Worm (Caenorhabditis elegans) whole organism, mixed stage, embryonic: ENCODE measurements around the gene C34F11.2.

Experiments
- M03D4.4 ChIP-seq: sonication (generic microtip); optimal IDR thresholded peaks from 2 replicates; lab custom pipeline; 2017; ENCODE audit warnings: mild to moderate bottlenecking, missing genetic modification characterization, missing compliant biosample characterization
- bed-3 ChIP-seq: fragments of 200-800 bp; sonication (Bioruptor generic); optimal IDR thresholded peaks from 3 replicates; lab custom pipeline; 2018; ENCODE audit warnings: mild to moderate bottlenecking, missing genetic modification characterization, moderate library complexity, missing compliant biosample characterization
- blmp-1 ChIP-seq: fragments of 150-350 bp; optimal IDR thresholded peaks from 2 replicates; lab custom pipeline; 2014; ENCODE audit warnings: missing biosample characterization, missing genetic modification characterization
- ceh-39 ChIP-seq: fragments of 150-350 bp; optimal IDR thresholded peaks from 2 replicates; lab custom pipeline; 2014; ENCODE audit warnings: missing biosample characterization, missing genetic modification characterization
- ceh-43 ChIP-seq: fragments of 200-800 bp; sonication (Bioruptor generic); optimal IDR thresholded peaks from 2 replicates; lab custom pipeline; 2018; ENCODE audit warnings: mild to moderate bottlenecking, missing genetic modification characterization, moderate library complexity, missing compliant biosample characterization
- ceh-83 ChIP-seq: fragments of 200-800 bp; sonication (Bioruptor generic); optimal IDR thresholded peaks from 2 replicates; lab custom pipeline; 2018; ENCODE audit warnings: mild to moderate bottlenecking, missing genetic modification characterization, missing compliant biosample characterization
- ces-1 ChIP-seq: fragments of 150-350 bp; optimal IDR thresholded peaks from 2 replicates; lab custom pipeline; 2014; ENCODE audit warnings: missing biosample characterization, missing genetic modification reagents, missing genetic modification characterization
- cnd-1 ChIP-seq: fragments of 200-800 bp; sonication (Bioruptor generic); optimal IDR thresholded peaks from 2 replicates; lab custom pipeline; 2018; ENCODE audit warnings: mild to moderate bottlenecking, missing genetic modification characterization, missing compliant biosample characterization
- drap-1 ChIP-seq: fragments of 200-800 bp; sonication (Bioruptor generic); optimal IDR thresholded peaks from 3 replicates; lab custom pipeline; 2018; ENCODE audit warnings: mild to moderate bottlenecking, missing genetic modification characterization, missing compliant biosample characterization
- elt-1 ChIP-seq: sonication (generic microtip); optimal IDR thresholded peaks from 2 replicates; lab custom pipeline; 2017; ENCODE audit warnings: missing genetic modification characterization, mild to moderate bottlenecking, missing compliant biosample characterization, antibody characterized with exemption, moderate library complexity, borderline replicate concordance; ENCODE audit not compliant: insufficient read depth
- elt-3 ChIP-seq: fragments of 150-350 bp; optimal IDR thresholded peaks from 2 replicates; lab custom pipeline; 2014; ENCODE audit warnings: missing biosample characterization, missing genetic modification characterization
- flh-1 ChIP-seq: fragments of 200-800 bp; sonication (Bioruptor generic); optimal IDR thresholded peaks from 2 replicates; lab custom pipeline; 2018; ENCODE audit warnings: mild to moderate bottlenecking, missing genetic modification characterization, moderate library complexity, missing compliant biosample characterization
- ham-2 ChIP-seq: fragments of 200-800 bp; sonication (Bioruptor generic); optimal IDR thresholded peaks from 2 replicates; lab custom pipeline; 2018; ENCODE audit warnings: mild to moderate bottlenecking, missing genetic modification characterization, missing compliant biosample characterization
- hlh-1 ChIP-seq: fragments of 150-350 bp; optimal IDR thresholded peaks from 2 replicates; lab custom pipeline; 2014; ENCODE audit warnings: missing biosample characterization, missing genetic modification reagents, missing genetic modification characterization
- lin-13 ChIP-seq: fragments of 150-350 bp; optimal IDR thresholded peaks from 2 replicates; lab custom pipeline; 2014; ENCODE audit warnings: missing biosample characterization, missing genetic modification characterization
- lsy-2 ChIP-seq: fragments of 150-350 bp; optimal IDR thresholded peaks from 2 replicates; lab custom pipeline; 2014; ENCODE audit warnings: missing biosample characterization, missing genetic modification characterization
- mep-1 ChIP-seq: fragments of 150-350 bp; optimal IDR thresholded peaks from 2 replicates; lab custom pipeline; 2017; ENCODE audit warnings: missing biosample characterization, missing genetic modification reagents, missing genetic modification characterization, inconsistent platforms
- mls-2 ChIP-seq: sonication (generic microtip); optimal IDR thresholded peaks from 2 replicates; lab custom pipeline; 2016; ENCODE audit warnings: mild to moderate bottlenecking, missing genetic modification characterization, moderate library complexity, missing compliant biosample characterization
- nhr-12 ChIP-seq: fragments of 150-350 bp; optimal IDR thresholded peaks from 2 replicates; lab custom pipeline; 2014; ENCODE audit warnings: missing biosample characterization, missing genetic modification characterization
- nhr-2 ChIP-seq: fragments of 150-350 bp; optimal IDR thresholded peaks from 2 replicates; lab custom pipeline; 2014; ENCODE audit warnings: missing biosample characterization, missing genetic modification characterization
- nhr-237 ChIP-seq: fragments of 150-350 bp; optimal IDR thresholded peaks from 2 replicates; lab custom pipeline; 2014; ENCODE audit warnings: missing biosample characterization, missing genetic modification characterization
- nhr-28 ChIP-seq: fragments of 150-350 bp; optimal IDR thresholded peaks from 2 replicates; lab custom pipeline; 2014; ENCODE audit warnings: missing biosample characterization, missing genetic modification characterization
- nhr-76 ChIP-seq: sonication (generic microtip); optimal IDR thresholded peaks from 2 replicates; lab custom pipeline; 2017; ENCODE audit warnings: missing biosample characterization, missing genetic modification characterization
- pha-4 ChIP-seq: fragments of 150-350 bp; optimal IDR thresholded peaks from 2 replicates; lab custom pipeline; 2018; ENCODE audit warnings: missing biosample characterization, missing genetic modification reagents, missing genetic modification characterization
- sem-2 ChIP-seq: fragments of 200-800 bp; sonication (Bioruptor generic); optimal IDR thresholded peaks from 2 replicates; lab custom pipeline; 2018; ENCODE audit warnings: mild to moderate bottlenecking, missing genetic modification characterization, missing compliant biosample characterization
- snpc-4 ChIP-seq: fragments of 150-350 bp; optimal IDR thresholded peaks from 2 replicates; lab custom pipeline; 2014; ENCODE audit warnings: missing biosample characterization, missing genetic modification characterization
- sptf-1 ChIP-seq: sonication (generic microtip); optimal IDR thresholded peaks from 2 replicates; lab custom pipeline; 2017; ENCODE audit warnings: mild to moderate bottlenecking, missing genetic modification characterization, moderate library complexity, missing compliant biosample characterization
- tbx-8 ChIP-seq: fragments of 200-800 bp; sonication (Bioruptor generic); optimal IDR thresholded peaks from 2 replicates; lab custom pipeline; 2018; ENCODE audit warnings: mild to moderate bottlenecking, missing genetic modification characterization, moderate library complexity, missing compliant biosample characterization
- unc-120 ChIP-seq: sonication (generic microtip); optimal IDR thresholded peaks from 2 replicates; lab custom pipeline; 2017; ENCODE audit warnings: missing genetic modification characterization, missing compliant biosample characterization; ENCODE audit not compliant: poor library complexity, severe bottlenecking
- unc-39 ChIP-seq: fragments of 150-350 bp; optimal IDR thresholded peaks from 2 replicates; lab custom pipeline; 2014; ENCODE audit warnings: missing biosample characterization, missing genetic modification characterization
- unc-62 ChIP-seq: fragments of 150-350 bp; optimal IDR thresholded peaks from 2 replicates; lab custom pipeline; 2014; ENCODE audit warnings: missing biosample characterization, missing genetic modification reagents, missing genetic modification characterization
- zip-8 ChIP-seq: fragments of 150-350 bp; optimal IDR thresholded peaks from 2 replicates; lab custom pipeline; 2014; ENCODE audit warnings: missing biosample characterization, missing genetic modification characterization
- ztf-11 ChIP-seq: fragments of 150-350 bp; optimal IDR thresholded peaks from 2 replicates; lab custom pipeline; 2014; ENCODE audit warnings: missing biosample characterization, missing genetic modification characterization

The C34F11.2 gene

ce11 chrII:5201922-5202562 lies 10.0 kb upstream of the C34F11.2 start:
- TF ChIP-seq nhr-28 (tag; lab: Kevin White, UChicago) (no peak), flh-1 (no peak), sem-2 (GFP tag; lab: Kevin White, UChicago) (no peak), snpc-4 (tag; lab: Kevin White, UChicago) (no peak), elt-1 (no peak), hlh-1 (no peak), drap-1 (no peak), tbx-8 (GFP tag; lab: Kevin White, UChicago) (no peak), nhr-237 (no peak), ceh-39 (no peak), nhr-2 (no peak), ces-1 (no peak), lsy-2 (tag; lab: Kevin White, UChicago) (no peak), unc-62 (GFP tag; lab: Kevin White, UChicago) (no peak), bed-3 (GFP tag; lab: Kevin White, UChicago) (no peak), mls-2 (no peak), ceh-43 (GFP tag; lab: Kevin White, UChicago) (no peak), ztf-11 (tag; lab: Kevin White, UChicago) (no peak), blmp-1 (tag; lab: Kevin White, UChicago) (no peak)

DNA sequence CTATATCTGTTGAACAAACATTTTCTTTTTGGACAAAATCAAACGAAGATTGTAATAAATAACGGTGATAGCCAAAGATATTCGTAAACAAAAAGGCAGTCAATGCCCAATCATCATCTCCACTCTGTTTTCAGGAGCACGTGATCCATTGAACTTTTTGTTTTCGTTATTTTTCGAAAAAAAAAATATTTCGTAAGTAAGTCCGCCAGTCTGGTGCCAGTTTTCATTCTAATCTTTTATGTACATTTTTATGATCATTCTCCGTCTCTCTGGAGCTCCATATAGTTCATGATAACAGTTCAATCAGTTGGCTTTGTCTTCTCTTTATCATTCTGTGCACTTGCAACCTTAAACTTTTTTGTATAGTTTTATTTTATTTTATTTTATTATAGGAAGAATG lies 9.1 kb upstream of the C34F11.2 start, which contains the start of gene ampd-1:
ampd-1 (plus strand) TSS at position 393 of the 400 bp plus-strand sequence.
- no peak for TF ChIP-seq mep-1 (tag; lab: Kevin White, UChicago)
- TF ChIP-seq sptf-1 (tag; lab: Kevin White, UChicago): no peak
- TF ChIP-seq, all 35 proteins: peak for 0

ce11 chrII:5205286-5205685 lies 6.8 kb upstream of the C34F11.2 start:
- TF ChIP-seq zip-8 (tag; lab: Kevin White, UChicago) (no peak), lin-13 (no peak), ces-1 (no peak), ztf-11 (tag; lab: Kevin White, UChicago) (no peak), pha-4 (tag; lab: Kevin White, UChicago) (no peak), blmp-1 (tag; lab: Kevin White, UChicago) (no peak), unc-120 (tag; lab: Kevin White, UChicago) (no peak), unc-62 (GFP tag; lab: Kevin White, UChicago) (no peak), unc-39 (tag; lab: Kevin White, UChicago) (no peak), M03D4.4 (tag; lab: Kevin White, UChicago) (no peak), ceh-83 (GFP tag; lab: Kevin White, UChicago) (no peak), ceh-39 (no peak), nhr-76 (tag; lab: Kevin White, UChicago) (no peak), flh-1 (no peak), mep-1 (tag; lab: Kevin White, UChicago) (no peak), ham-2 (GFP tag; lab: Kevin White, UChicago) (no peak), lsy-2 (tag; lab: Kevin White, UChicago) (no peak), cnd-1 (tag; lab: Kevin White, UChicago) (no peak), elt-3 (tag; lab: Kevin White, UChicago) (no peak)

ce11 chrII:5209122-5209521 lies 2.9 kb upstream of the C34F11.2 start:
- TF ChIP-seq drap-1: no peak
- no peak for TF ChIP-seq elt-1
- no peak for TF ChIP-seq lsy-2 (tag; lab: Kevin White, UChicago)
- TF ChIP-seq ceh-83 (GFP tag; lab: Kevin White, UChicago): no peak

ce11 chrII:5210830-5211229 lies 1.2 kb upstream of the C34F11.2 start, which contains the start of gene C34F11.8:
TSS of gene C34F11.8 (minus strand) at chrII:5210964.
- TF ChIP-seq nhr-237 (no peak), snpc-4 (tag; lab: Kevin White, UChicago) (no peak), nhr-12 (no peak), sptf-1 (tag; lab: Kevin White, UChicago) (no peak), flh-1 (no peak)
